Worm (Caenorhabditis elegans) whole organism, L2 larva: Measurements from ENCODE around the gene unc-58.

ENCODE experiments used
- C34F6.9 ChIP-seq: fragments of 150-350 bp; optimal IDR thresholded peaks from 2 replicates; lab custom pipeline; 2014; ENCODE audit warnings: missing biosample characterization, missing genetic modification characterization
- F13H6.1 ChIP-seq: sonication (generic microtip); optimal IDR thresholded peaks from 2 replicates; lab custom pipeline; 2016; ENCODE audit warnings: missing genetic modification characterization, missing compliant biosample characterization
- R02D3.7 ChIP-seq: fragments of 150-350 bp; optimal IDR thresholded peaks from 2 replicates; lab custom pipeline; 2014; ENCODE audit warnings: missing biosample characterization, missing genetic modification characterization
- Y55F3AM.14 ChIP-seq: fragments of 200-800 bp; sonication (Bioruptor generic); optimal IDR thresholded peaks from 2 replicates; lab custom pipeline; 2018; ENCODE audit warnings: mild to moderate bottlenecking, missing genetic modification characterization, missing compliant biosample characterization
- alr-1 ChIP-seq: fragments of 150-350 bp; optimal IDR thresholded peaks from 2 replicates; lab custom pipeline; 2014; ENCODE audit warnings: missing biosample characterization, missing genetic modification characterization
- aly-2 ChIP-seq: fragments of 150-350 bp; optimal IDR thresholded peaks from 2 replicates; lab custom pipeline; 2014; ENCODE audit warnings: missing biosample characterization, missing genetic modification characterization
- blmp-1 ChIP-seq: sonication (generic microtip); optimal IDR thresholded peaks from 2 replicates; lab custom pipeline; 2017; ENCODE audit warnings: missing genetic modification characterization, mild to moderate bottlenecking, missing compliant biosample characterization, antibody characterized with exemption, moderate library complexity; ENCODE audit not compliant: insufficient read depth
- ceh-16 ChIP-seq: fragments of 150-350 bp; optimal IDR thresholded peaks from 2 replicates; lab custom pipeline; 2014; ENCODE audit warnings: missing biosample characterization, missing genetic modification characterization
- ceh-82 ChIP-seq: fragments of 150-350 bp; optimal IDR thresholded peaks from 2 replicates; lab custom pipeline; 2014; ENCODE audit warnings: missing biosample characterization, missing genetic modification characterization
- dmd-4 ChIP-seq: sonication (generic microtip); optimal IDR thresholded peaks from 2 replicates; lab custom pipeline; 2017; ENCODE audit warnings: missing biosample characterization, missing genetic modification characterization
- egl-27 ChIP-seq: sonication (generic microtip); optimal IDR thresholded peaks from 3 replicates; lab custom pipeline; 2017; ENCODE audit warnings: missing biosample characterization, missing genetic modification reagents, missing genetic modification characterization
- elt-1 ChIP-seq: fragments of 150-350 bp; optimal IDR thresholded peaks from 2 replicates; lab custom pipeline; 2014; ENCODE audit warnings: missing biosample characterization, missing genetic modification characterization
- elt-3 ChIP-seq: sonication (generic microtip); optimal IDR thresholded peaks from 2 replicates; lab custom pipeline; 2017; ENCODE audit warnings: missing biosample characterization, missing genetic modification characterization
- fos-1 ChIP-seq: fragments of 150-350 bp; optimal IDR thresholded peaks from 2 replicates; lab custom pipeline; 2014; ENCODE audit warnings: missing biosample characterization, missing genetic modification characterization
- gmeb-1 ChIP-seq: fragments of 150-350 bp; optimal IDR thresholded peaks from 2 replicates; lab custom pipeline; 2014; ENCODE audit warnings: missing biosample characterization, missing genetic modification characterization
- lin-11 ChIP-seq: fragments of 150-350 bp; sonication (generic microtip); optimal IDR thresholded peaks from 2 replicates; lab custom pipeline; 2014; ENCODE audit warnings: missing biosample characterization, missing genetic modification characterization, inconsistent platforms, mixed read lengths
- lin-13 ChIP-seq: fragments of 150-350 bp; optimal IDR thresholded peaks from 2 replicates; lab custom pipeline; 2014; ENCODE audit warnings: missing biosample characterization, missing genetic modification reagents, missing genetic modification characterization
- lsy-2 ChIP-seq, 2 experiments: fragments of 150-350 bp in 1 of 2; sonication (generic microtip) in 1 of 2; optimal IDR thresholded peaks; 2 replicates each; lab custom pipeline; 2014 to 2017; ENCODE audit warnings: missing biosample characterization in 2 of 2, missing genetic modification characterization in 2 of 2
- mab-5 ChIP-seq: fragments of 150-350 bp; optimal IDR thresholded peaks from 2 replicates; lab custom pipeline; 2014; ENCODE audit warnings: missing biosample characterization, missing genetic modification characterization
- mbf-1 ChIP-seq: sonication (generic microtip); optimal IDR thresholded peaks from 2 replicates; lab custom pipeline; 2017; ENCODE audit warnings: missing biosample characterization, missing genetic modification characterization
- mdl-1 ChIP-seq, 2 experiments: fragments of 150-350 bp in 1 of 2; sonication (generic microtip) in 1 of 2; optimal IDR thresholded peaks; 2 replicates each; lab custom pipeline; 2017; ENCODE audit warnings: missing biosample characterization in 2 of 2, missing genetic modification characterization in 2 of 2
- nhr-11 ChIP-seq: fragments of 150-350 bp; optimal IDR thresholded peaks from 2 replicates; lab custom pipeline; 2014; ENCODE audit warnings: missing biosample characterization, missing genetic modification characterization
- nhr-129 ChIP-seq: fragments of 150-350 bp; optimal IDR thresholded peaks from 2 replicates; lab custom pipeline; 2014; ENCODE audit warnings: missing biosample characterization, missing genetic modification characterization
- nhr-21 ChIP-seq: fragments of 150-350 bp; optimal IDR thresholded peaks from 2 replicates; lab custom pipeline; 2014; ENCODE audit warnings: missing biosample characterization, missing genetic modification characterization
- nhr-23 ChIP-seq: fragments of 150-350 bp; optimal IDR thresholded peaks from 2 replicates; lab custom pipeline; 2014; ENCODE audit warnings: missing biosample characterization, missing genetic modification reagents, missing genetic modification characterization
- nhr-237 ChIP-seq: fragments of 150-350 bp; optimal IDR thresholded peaks from 2 replicates; lab custom pipeline; 2014; ENCODE audit warnings: missing biosample characterization, missing genetic modification characterization
- nhr-25 ChIP-seq: fragments of 150-350 bp; sonication (generic microtip); optimal IDR thresholded peaks from 3 replicates; lab custom pipeline; 2014; ENCODE audit warnings: missing biosample characterization, missing genetic modification characterization
- nhr-6 ChIP-seq: fragments of 150-350 bp; optimal IDR thresholded peaks from 2 replicates; lab custom pipeline; 2014; ENCODE audit warnings: missing biosample characterization, missing genetic modification characterization
- nhr-77 ChIP-seq: fragments of 150-350 bp; optimal IDR thresholded peaks from 2 replicates; lab custom pipeline; 2014; ENCODE audit warnings: missing biosample characterization, missing genetic modification characterization
- peb-1 ChIP-seq: fragments of 150-350 bp; optimal IDR thresholded peaks from 2 replicates; lab custom pipeline; 2014; ENCODE audit warnings: missing biosample characterization, missing genetic modification characterization
- sma-3 ChIP-seq: sonication (generic microtip); optimal IDR thresholded peaks from 2 replicates; lab custom pipeline; 2016; ENCODE audit warnings: missing genetic modification reagents, missing genetic modification characterization, missing compliant biosample characterization
- sma-9 ChIP-seq, 2 experiments: fragments of 150-350 bp in 1 of 2; sonication (generic microtip) in 1 of 2; optimal IDR thresholded peaks; 2 replicates each; lab custom pipeline; 2014 to 2016; ENCODE audit warnings: missing genetic modification characterization in 2 of 2, mild to moderate bottlenecking in 1 of 2, missing biosample characterization in 1 of 2, missing compliant biosample characterization in 1 of 2, missing genetic modification reagents in 1 of 2, moderate library complexity in 1 of 2
- unc-39 ChIP-seq: fragments of 150-350 bp; optimal IDR thresholded peaks from 2 replicates; lab custom pipeline; 2014; ENCODE audit warnings: missing biosample characterization, missing genetic modification characterization
- unc-55 ChIP-seq: fragments of 150-350 bp; sonication (generic microtip); optimal IDR thresholded peaks from 3 replicates; lab custom pipeline; 2014; ENCODE audit warnings: missing biosample characterization, missing genetic modification reagents, missing genetic modification characterization
- zag-1 ChIP-seq: fragments of 150-350 bp; optimal IDR thresholded peaks from 2 replicates; lab custom pipeline; 2014; ENCODE audit warnings: missing biosample characterization, missing genetic modification characterization
- ztf-1 ChIP-seq: fragments of 200-800 bp; sonication (Bioruptor generic); conservative IDR thresholded peaks from 2 replicates; pipeline ENCODE4 v1.3.6; 2022; ENCODE audit warnings: missing genetic modification characterization, missing compliant biosample characterization
- ztf-11 ChIP-seq: sonication (generic microtip); optimal IDR thresholded peaks from 2 replicates; lab custom pipeline; 2017; ENCODE audit warnings: missing biosample characterization, missing genetic modification characterization
- ztf-4 ChIP-seq: fragments of 150-350 bp; optimal IDR thresholded peaks from 2 replicates; lab custom pipeline; 2014; ENCODE audit warnings: missing biosample characterization, missing genetic modification characterization

Gene unc-58

DNA sequence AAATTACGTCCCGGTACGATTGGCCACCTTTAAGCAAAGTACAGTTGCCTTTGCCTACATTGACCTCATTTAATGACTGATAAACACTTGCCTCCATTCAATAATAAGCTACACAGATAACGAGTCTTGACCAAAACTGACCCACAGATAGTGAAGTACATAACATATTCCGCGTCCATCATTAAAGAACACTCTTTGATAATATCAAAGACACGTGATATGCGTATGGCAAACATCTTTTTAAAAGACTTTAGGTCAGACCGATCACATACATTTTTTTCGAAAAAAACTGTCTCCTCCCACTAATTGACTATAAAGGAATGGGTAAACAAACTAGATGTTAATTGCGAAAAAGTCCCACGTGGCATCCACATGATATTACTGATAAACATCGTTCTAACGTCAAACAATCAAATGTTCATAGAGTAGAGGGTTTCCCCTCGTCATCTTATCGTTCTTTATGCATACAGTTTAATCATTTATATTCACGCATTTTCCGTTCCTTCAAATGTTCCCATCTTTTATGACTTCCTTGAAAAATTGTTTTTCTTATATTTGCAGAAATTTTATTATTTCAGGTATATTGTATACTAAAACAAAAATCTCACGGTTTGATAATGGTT, 48.8 kb downstream of the unc-58 start, which contains the start of gene W07E11.1 (continued):
- no peak for TF ChIP-seq nhr-23
- no peak for TF ChIP-seq blmp-1 (tag; lab: Kevin White, UChicago)
- no peak for TF ChIP-seq nhr-77 (tag; lab: Kevin White, UChicago)
- no peak for TF ChIP-seq nhr-237 (tag; lab: Kevin White, UChicago)
- no peak for TF ChIP-seq mab-5

DNA sequence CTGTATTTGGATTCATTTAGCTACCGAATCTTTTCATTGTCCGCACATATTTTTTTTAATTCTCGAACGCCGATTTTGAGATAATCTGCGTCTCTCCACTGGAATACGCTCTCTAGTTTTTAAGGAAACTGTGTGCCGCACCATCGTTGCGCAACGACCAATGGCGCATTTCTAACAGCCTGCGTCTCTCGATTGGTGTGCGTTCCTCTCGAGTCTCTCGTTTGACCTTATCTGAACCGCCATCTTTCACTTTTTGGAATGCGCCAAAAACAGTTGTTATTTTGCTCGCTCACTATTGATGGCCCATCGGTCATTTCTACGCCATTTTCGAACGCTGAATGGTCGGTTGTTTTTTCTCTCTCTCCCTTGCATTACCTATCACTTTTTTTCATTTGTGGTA, 49.7 kb downstream of the unc-58 start:
- TF ChIP-seq lin-13 (GFP tag; lab: Kevin White, UChicago) (no peak), ceh-16 (tag; lab: Kevin White, UChicago) (peak; percentile 18)

DNA sequence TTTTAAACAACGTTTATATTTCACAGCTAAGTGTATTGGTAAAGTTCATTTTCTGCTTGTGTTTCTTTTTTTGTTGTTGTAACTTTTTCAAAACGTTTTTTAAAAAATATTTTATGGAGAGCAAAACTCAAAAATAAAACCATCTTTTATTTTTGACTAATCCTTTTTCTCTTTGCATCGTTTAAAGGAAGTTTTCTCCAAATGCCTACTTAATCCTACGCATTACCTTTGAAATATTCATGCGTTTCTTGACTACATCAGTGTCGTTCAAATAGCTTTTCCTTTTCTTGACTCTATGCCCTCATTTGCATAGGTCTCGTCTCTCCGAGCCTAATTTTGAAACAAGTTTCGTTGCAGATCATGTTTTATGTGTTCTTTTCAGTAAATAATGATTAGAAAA, 51.9 kb downstream of the unc-58 start:
- TF ChIP-seq unc-55 (peak; percentile 92), nhr-23 (no peak), elt-3 (tag; lab: Kevin White, UChicago) (no peak), mab-5 (peak; percentile 58)

DNA sequence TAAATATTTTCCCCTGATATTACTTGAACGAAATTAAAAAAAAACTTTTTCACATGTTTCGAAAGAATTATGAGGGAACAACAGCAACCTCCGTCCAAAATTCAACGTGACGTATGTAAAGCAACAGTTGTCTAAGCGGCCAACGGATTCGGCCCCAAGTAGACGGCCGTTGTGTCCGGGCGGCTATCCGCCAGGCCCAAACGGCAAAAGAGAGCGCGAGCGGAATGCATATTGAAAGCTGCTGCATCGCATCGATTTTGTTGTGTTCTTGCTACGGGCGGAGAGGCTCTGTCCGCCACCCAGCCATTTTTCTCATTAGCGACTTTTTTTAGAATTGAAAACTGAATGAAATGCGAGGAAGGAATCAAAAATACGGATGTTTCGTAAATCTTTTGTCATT, 53.8 kb downstream of the unc-58 start:
- TF ChIP-seq unc-55 (peak; percentile 36), ztf-1 (GFP tag; lab: Robert Waterston, UW) (no peak)

DNA sequence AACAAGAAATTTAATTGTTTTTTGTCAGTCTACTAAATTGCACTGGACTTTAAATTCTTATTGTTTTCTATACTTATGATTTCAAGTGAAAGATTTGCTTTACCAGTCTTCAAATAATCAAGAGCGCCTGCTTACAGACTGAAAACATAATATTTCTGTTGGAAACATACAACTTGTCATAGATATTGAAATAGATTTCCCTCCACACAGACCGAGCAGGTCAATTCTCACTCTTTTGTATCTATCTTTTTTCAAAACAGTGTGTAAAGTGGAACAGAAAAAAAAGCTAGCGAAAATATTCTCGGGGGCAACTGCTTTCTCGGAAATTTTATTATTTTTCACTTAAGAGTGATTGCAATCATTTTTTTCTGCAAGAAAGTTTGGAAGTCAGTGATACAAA, 54.3 kb downstream of the unc-58 start:
- TF ChIP-seq egl-27, result peak; percentile 29
- TF ChIP-seq nhr-237 (tag; lab: Kevin White, UChicago), result no peak

DNA sequence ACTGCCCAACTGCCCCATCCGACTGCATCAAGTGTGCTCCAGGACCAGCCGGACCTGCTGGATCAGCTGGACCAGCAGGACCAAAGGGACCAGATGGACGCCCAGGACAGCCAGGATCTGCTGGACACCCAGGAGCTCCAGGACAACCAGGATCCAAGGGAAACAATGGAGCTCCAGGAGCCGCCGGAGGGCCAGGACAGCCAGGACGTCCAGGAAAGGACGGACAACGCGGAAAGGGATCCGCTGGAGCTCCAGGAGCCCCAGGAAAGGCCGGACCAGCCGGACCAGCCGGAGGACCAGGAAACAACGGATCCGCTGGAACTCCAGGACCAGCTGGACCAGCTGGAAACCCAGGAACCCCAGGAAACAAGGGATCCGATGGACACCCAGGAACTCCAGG, 54.9 kb downstream of the unc-58 start:
- TF ChIP-seq nhr-129 (tag; lab: Kevin White, UChicago), result no peak
- no peak for TF ChIP-seq ceh-82 (tag; lab: Kevin White, UChicago)
- no peak for TF ChIP-seq nhr-23
- TF ChIP-seq elt-1 (tag; lab: Kevin White, UChicago), result no peak
- no peak for TF ChIP-seq mbf-1
- no peak for TF ChIP-seq R02D3.7 (tag; lab: Kevin White, UChicago)
- TF ChIP-seq lsy-2 (tag; optimal IDR thresholded peaks at IDR 0.05; lab: Kevin White, UChicago), result no peak
- TF ChIP-seq ztf-11, result no peak
- no peak for TF ChIP-seq nhr-6
- no peak for TF ChIP-seq egl-27
- no peak for TF ChIP-seq dmd-4 (tag; lab: Kevin White, UChicago)
- TF ChIP-seq Y55F3AM.14, result no peak
- TF ChIP-seq mdl-1 (tag; optimal IDR thresholded peaks at IDR 0.05; lab: Kevin White, UChicago), result no peak
- no peak for TF ChIP-seq fos-1 (tag; lab: Kevin White, UChicago)
- TF ChIP-seq F13H6.1 (tag; lab: Kevin White, UChicago), result no peak
- no peak for TF ChIP-seq nhr-21 (tag; lab: Kevin White, UChicago)
- TF ChIP-seq nhr-25, result no peak
- TF ChIP-seq lin-11 (tag; lab: Kevin White, UChicago), result no peak
- no peak for TF ChIP-seq unc-39 (tag; lab: Kevin White, UChicago)
- TF ChIP-seq nhr-11 (tag; lab: Kevin White, UChicago), result no peak
- TF ChIP-seq, all 48 proteins: peak for 0

DNA sequence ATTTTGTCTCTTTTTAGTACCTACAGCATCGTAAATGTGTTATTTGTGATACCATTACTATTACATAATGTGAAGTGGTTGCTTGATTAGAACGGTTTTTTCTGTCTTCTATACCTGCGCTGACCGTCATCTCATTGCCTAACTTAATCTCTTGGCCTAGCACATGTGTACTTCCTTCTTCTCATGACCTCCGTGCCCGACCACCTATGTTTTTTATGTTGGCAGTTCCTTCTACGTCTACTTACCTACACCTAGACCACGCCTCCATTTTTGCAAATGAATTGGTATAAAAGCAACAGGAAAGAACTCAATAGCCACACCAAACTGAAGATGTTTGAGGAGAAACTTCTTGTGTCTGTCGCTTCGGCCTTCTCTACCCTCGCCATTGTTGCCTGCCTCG, 55.7 kb downstream of the unc-58 start, which contains the start of gene col-176:
col-176 (plus strand) TSS at position 301 of the 400 bp plus-strand sequence.
- TF ChIP-seq R02D3.7 (tag; lab: Kevin White, UChicago), result no peak
- no peak for TF ChIP-seq lin-13 (GFP tag; lab: Kevin White, UChicago)
- no peak for TF ChIP-seq aly-2
- TF ChIP-seq sma-9 (GFP tag; optimal IDR thresholded peaks at IDR 0.05; lab: Kevin White, UChicago), result no peak
- TF ChIP-seq sma-9 (tag; optimal IDR thresholded peaks at IDR 0.05; lab: Kevin White, UChicago), result no peak
- no peak for TF ChIP-seq fos-1 (tag; lab: Kevin White, UChicago)
- no peak for TF ChIP-seq ceh-82 (tag; lab: Kevin White, UChicago)
- TF ChIP-seq zag-1 (tag; lab: Kevin White, UChicago), result no peak
- no peak for TF ChIP-seq ztf-11
- TF ChIP-seq mdl-1 (tag; optimal IDR thresholded peaks at IDR 0.05; lab: Kevin White, UChicago), result no peak
- TF ChIP-seq sma-3 (GFP tag; lab: Kevin White, UChicago), result no peak
- TF ChIP-seq unc-39 (tag; lab: Kevin White, UChicago), result no peak
- TF ChIP-seq alr-1 (tag; lab: Kevin White, UChicago), result no peak
- no peak for TF ChIP-seq mab-5
- no peak for TF ChIP-seq peb-1 (tag; lab: Kevin White, UChicago)
- TF ChIP-seq C34F6.9 (tag; lab: Kevin White, UChicago), result no peak
- TF ChIP-seq gmeb-1, result no peak
- TF ChIP-seq ztf-4 (tag; lab: Kevin White, UChicago), result no peak
- no peak for TF ChIP-seq elt-1 (tag; lab: Kevin White, UChicago)
- TF ChIP-seq, all 48 proteins: peak for 0
